Worm (Caenorhabditis elegans) whole organism, L1 larva: ENCODE measurements around the gene lec-5.

Experiments
- ama-1 ChIP-seq: fragments of 150-350 bp; optimal IDR thresholded peaks from 2 replicates; lab custom pipeline; 2014
- dsc-1 ChIP-seq: sonication (generic microtip); optimal IDR thresholded peaks from 2 replicates; lab custom pipeline; 2016; ENCODE audit warnings: mild to moderate bottlenecking, missing genetic modification characterization, missing compliant biosample characterization
- fos-1 ChIP-seq: fragments of 150-350 bp; optimal IDR thresholded peaks from 2 replicates; lab custom pipeline; 2014; ENCODE audit warnings: missing biosample characterization, missing genetic modification characterization
- lin-35 ChIP-seq, 2 experiments: fragments of 150-350 bp; optimal IDR thresholded peaks; 2 replicates each; lab custom pipeline; 2014; ENCODE audit warnings: missing biosample characterization in 2 of 2, missing genetic modification characterization in 2 of 2, missing genetic modification reagents in 2 of 2
- nhr-77 ChIP-seq: fragments of 150-350 bp; optimal IDR thresholded peaks from 2 replicates; lab custom pipeline; 2014; ENCODE audit warnings: missing biosample characterization, missing genetic modification characterization
- skn-1 ChIP-seq: fragments of 150-350 bp; optimal IDR thresholded peaks from 2 replicates; lab custom pipeline; 2014; ENCODE audit warnings: missing biosample characterization, missing genetic modification characterization

- no peak for TF ChIP-seq dsc-1
- TF ChIP-seq fos-1 (tag; lab: Kevin White, UChicago), result no peak
- TF ChIP-seq lin-35 (GFP tag; optimal IDR thresholded peaks at IDR 0.05; lab: Kevin White, UChicago), result no peak
- TF ChIP-seq nhr-77 (tag; lab: Kevin White, UChicago), result no peak
- TF ChIP-seq ama-1, result no peak
- TF ChIP-seq skn-1 (tag; lab: Kevin White, UChicago), result no peak
Measured at ce11 chrII:5805303-5805702, 35.6 kb downstream of the lec-5 start, which contains the start of gene K05F1.10.
